Fruit fly (Drosophila melanogaster): Measurements from ENCODE around the gene Sur-8.

Sur-8 gene

dm6 chr3R:17386168-17386819 lies 16.0 kb downstream of the Sur-8 start:
- peak; percentile 51 for TF ChIP-seq CG17801 (GFP tag; optimal IDR thresholded peaks at IDR 0.05; ENCODE audit: partially characterized antibody)

dm6 chr3R:17385329-17386019 lies 16.8 kb downstream of the Sur-8 start:
- TF ChIP-seq CG17801 (GFP tag; optimal IDR thresholded peaks at IDR 0.05; ENCODE audit: partially characterized antibody), result peak; percentile 79

DNA sequence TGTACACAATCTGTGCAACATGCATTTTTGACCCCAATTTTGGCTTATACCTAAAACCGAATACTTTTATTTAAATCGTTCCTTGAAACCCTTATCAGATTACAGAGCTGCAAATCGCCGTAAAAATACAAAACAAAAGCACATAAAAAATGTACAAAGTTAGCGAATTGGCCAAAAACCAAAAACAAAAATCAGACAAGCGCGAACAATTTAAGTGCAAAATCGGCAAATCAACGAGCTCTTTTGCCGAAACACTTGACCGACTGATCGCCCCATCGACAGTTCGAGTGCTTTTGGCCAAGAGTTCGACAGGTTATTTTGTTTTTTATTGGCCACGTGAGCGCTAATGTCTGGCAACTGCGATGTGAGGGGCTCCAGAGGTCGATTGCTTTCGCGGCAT lies 20.4 kb downstream of the Sur-8 start:
- no peak for TF ChIP-seq CG17801 (GFP tag; optimal IDR thresholded peaks at IDR 0.05; ENCODE audit: partially characterized antibody)

DNA sequence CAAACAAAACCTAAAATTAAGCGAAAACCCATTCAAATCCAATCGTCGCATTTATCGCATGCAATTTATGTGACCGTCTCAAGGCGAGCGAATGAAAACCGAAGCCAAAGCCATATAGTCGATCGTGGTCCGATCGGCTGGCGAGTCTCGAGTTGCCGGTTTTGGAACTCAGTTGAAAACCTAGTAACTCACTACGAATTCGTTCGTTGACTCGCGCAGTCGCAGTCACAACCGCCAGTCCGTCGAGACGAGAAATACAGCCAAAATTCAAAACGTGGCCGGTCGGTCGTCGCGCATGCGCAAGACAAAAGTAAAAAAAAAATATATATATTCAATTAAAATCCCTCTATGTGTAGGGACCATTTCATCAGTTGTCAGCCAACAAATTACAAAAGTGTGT lies 22.6 kb downstream of the Sur-8 start, which contains the start of gene lute:
Gene lute (plus strand): TSS at position 203 of the 400 bp plus-strand sequence.
- TF ChIP-seq CG17801 (GFP tag; optimal IDR thresholded peaks at IDR 0.05; ENCODE audit: partially characterized antibody), result no peak

- no peak for TF ChIP-seq CG17801 (GFP tag; optimal IDR thresholded peaks at IDR 0.05; ENCODE audit: partially characterized antibody)
Observed at dm6 chr3R:17379051-17379450, 23.3 kb downstream of the Sur-8 start.

- TF ChIP-seq CG17801 (GFP tag; optimal IDR thresholded peaks at IDR 0.05; ENCODE audit: partially characterized antibody), result no peak
Observed at dm6 chr3R:17377503-17377902, 24.8 kb downstream of the Sur-8 start.

dm6 chr3R:17371094-17371493 lies 31.2 kb downstream of the Sur-8 start:
- no peak for TF ChIP-seq CG17801 (GFP tag; optimal IDR thresholded peaks at IDR 0.05; ENCODE audit: partially characterized antibody)

DNA sequence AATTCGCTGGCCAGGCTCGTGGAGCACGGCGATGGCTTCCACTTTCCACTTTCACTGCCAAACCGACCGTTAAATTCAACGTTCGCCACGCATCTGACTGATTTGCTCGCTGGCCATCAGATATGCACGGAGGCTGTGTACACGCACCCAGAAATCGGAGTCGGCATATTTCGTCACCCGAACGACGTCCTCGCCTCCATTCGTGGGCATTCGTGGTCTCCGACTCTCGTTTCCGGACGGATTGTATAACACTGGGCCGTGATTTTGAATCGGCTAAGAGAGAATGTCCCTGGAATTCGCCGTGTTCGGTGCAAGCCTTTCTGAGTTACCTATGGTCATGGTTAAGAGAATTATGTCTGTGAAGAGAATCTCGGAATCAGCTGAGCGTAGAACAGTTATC lies 36.3 kb downstream of the Sur-8 start, which contains the start of gene beat-IIa:
Gene beat-IIa (minus strand): TSS at position 97 of the 400 bp plus-strand sequence.
- TF ChIP-seq CG17801 (GFP tag; optimal IDR thresholded peaks at IDR 0.05; ENCODE audit: partially characterized antibody), result no peak

dm6 chr3R:17359370-17359769 lies 42.9 kb downstream of the Sur-8 start:
- TF ChIP-seq CG17801 (GFP tag; optimal IDR thresholded peaks at IDR 0.05; ENCODE audit: partially characterized antibody), result no peak

- TF ChIP-seq CG17801 (GFP tag; optimal IDR thresholded peaks at IDR 0.05; ENCODE audit: partially characterized antibody), result no peak
Observed at dm6 chr3R:17346212-17346611, 56.1 kb downstream of the Sur-8 start.

Measured in ovary, adult (tissue).